Fruit fly (Drosophila melanogaster): Measurements from ENCODE around the gene CG17129.

The CG17129 gene

dm6 chr3L:707992-708489 is 27.9 kb upstream of the CG17129 start, which contains the start of gene CG13895:
Gene CG13895, minus strand, starts transcription at chr3L:708205.
- TF ChIP-seq CG9948 (tag; optimal IDR thresholded peaks at IDR 0.05) (no peak), D1 (tag; optimal IDR thresholded peaks at IDR 0.05) (no peak), CG4496 (GFP tag; IDR thresholded peaks at IDR 0.05) (0 out of 3 replicates have a peak, but pooled peaks have one; percentile 42), CG34367 (tag; optimal IDR thresholded peaks at IDR 0.05) (no peak), gl (tag; optimal IDR thresholded peaks at IDR 0.05) (no peak), rn (GFP tag; IDR thresholded peaks at IDR 0.05) (no peak), Pif1B (GFP tag; optimal IDR thresholded peaks at IDR 0.05) (no peak), EcR (GFP tag; optimal IDR thresholded peaks at IDR 0.05) (peak; percentile 20), CG12605 (GFP tag; IDR thresholded peaks at IDR 0.05) (no peak), CG15710 (tag; optimal IDR thresholded peaks at IDR 0.05) (no peak), fd96Ca (GFP tag; IDR thresholded peaks at IDR 0.05) (no peak), CG14655 (GFP tag; optimal IDR thresholded peaks at IDR 0.05) (no peak), CG8301 (tag; optimal IDR thresholded peaks at IDR 0.05) (no peak), Snoo (tag; optimal IDR thresholded peaks at IDR 0.05) (no peak)

- TF ChIP-seq CG10348 (GFP tag; IDR thresholded peaks at IDR 0.05) (no peak), CG4496 (GFP tag; IDR thresholded peaks at IDR 0.05) (peak; percentile 70; the same call in 2 of the 3 replicates), CG12605 (GFP tag; IDR thresholded peaks at IDR 0.05) (peak; percentile 49), fd96Ca (GFP tag; IDR thresholded peaks at IDR 0.05) (peak; percentile 45; the same call in 1 of the 3 replicates), rn (GFP tag; IDR thresholded peaks at IDR 0.05) (0 out of 2 replicates have a peak, but pooled peaks have one; percentile 39), CG13204 (GFP tag; optimal IDR thresholded peaks at IDR 0.05) (no peak), gl (tag; optimal IDR thresholded peaks at IDR 0.05) (no peak), CG8159 (tag; optimal IDR thresholded peaks at IDR 0.05) (peak; percentile 72), CG32121 (GFP tag; IDR thresholded peaks at IDR 0.05) (peak; percentile 47; the same call in 1 of the 2 replicates), Pif1B (GFP tag; optimal IDR thresholded peaks at IDR 0.05) (no peak), CG14655 (GFP tag; optimal IDR thresholded peaks at IDR 0.05) (peak; percentile 53), Pif1A (GFP tag; optimal IDR thresholded peaks at IDR 0.05) (peak; percentile 42), D1 (tag; optimal IDR thresholded peaks at IDR 0.05) (no peak), CG8301 (tag; optimal IDR thresholded peaks at IDR 0.05) (peak; percentile 40), CG9948 (tag; optimal IDR thresholded peaks at IDR 0.05) (peak; percentile 47), Snoo (tag; optimal IDR thresholded peaks at IDR 0.05) (peak; percentile 30), CG15710 (tag; optimal IDR thresholded peaks at IDR 0.05) (peak; percentile 63), CG17806 (tag; optimal IDR thresholded peaks at IDR 0.05) (peak; percentile 64), Ets98B (GFP tag; IDR thresholded peaks at IDR 0.05) (peak; percentile 49), EcR (GFP tag; optimal IDR thresholded peaks at IDR 0.05) (no peak), CG34367 (tag; optimal IDR thresholded peaks at IDR 0.05) (peak; percentile 50)
Observed at dm6 chr3L:704661-705543, 24.8 kb upstream of the CG17129 start.

dm6 chr3L:703160-703793 is 23.2 kb upstream of the CG17129 start:
- TF ChIP-seq Pif1B (GFP tag; optimal IDR thresholded peaks at IDR 0.05) (no peak), EcR (GFP tag; optimal IDR thresholded peaks at IDR 0.05) (peak; percentile 12)

- TF ChIP-seq CG15710 (tag; optimal IDR thresholded peaks at IDR 0.05) (no peak), CG4496 (GFP tag; IDR thresholded peaks at IDR 0.05) (0 out of 3 replicates have a peak, but pooled peaks have one; percentile 9), rn (GFP tag; IDR thresholded peaks at IDR 0.05) (no peak), EcR (GFP tag; optimal IDR thresholded peaks at IDR 0.05) (peak; percentile 73)
Observed at dm6 chr3L:701798-702635, 21.9 kb upstream of the CG17129 start.

- TF ChIP-seq CG4496 (GFP tag; IDR thresholded peaks at IDR 0.05) = peak; percentile 57; the same call in 2 of the 3 replicates
- TF ChIP-seq CG9948 (tag; optimal IDR thresholded peaks at IDR 0.05) = peak; percentile 26
- no peak for TF ChIP-seq Snoo (tag; optimal IDR thresholded peaks at IDR 0.05)
- TF ChIP-seq CG12605 (GFP tag; IDR thresholded peaks at IDR 0.05) = peak; percentile 58
- peak; percentile 59 for TF ChIP-seq Ets98B (GFP tag; IDR thresholded peaks at IDR 0.05)
- no peak for TF ChIP-seq CG13204 (GFP tag; optimal IDR thresholded peaks at IDR 0.05)
- TF ChIP-seq CG32121 (GFP tag; IDR thresholded peaks at IDR 0.05) = peak; percentile 25; the same call in 1 of the 2 replicates
- no peak for TF ChIP-seq D1 (tag; optimal IDR thresholded peaks at IDR 0.05)
- peak; percentile 62 for TF ChIP-seq Pif1A (GFP tag; optimal IDR thresholded peaks at IDR 0.05)
- TF ChIP-seq CG8159 (tag; optimal IDR thresholded peaks at IDR 0.05) = peak; percentile 91
- no peak for TF ChIP-seq CG10348 (GFP tag; IDR thresholded peaks at IDR 0.05)
- no peak for TF ChIP-seq EcR (GFP tag; optimal IDR thresholded peaks at IDR 0.05)
- peak; percentile 6 for TF ChIP-seq CG34367 (tag; optimal IDR thresholded peaks at IDR 0.05)
- peak; percentile 46 for TF ChIP-seq CG14655 (GFP tag; optimal IDR thresholded peaks at IDR 0.05)
- no peak for TF ChIP-seq rn (GFP tag; IDR thresholded peaks at IDR 0.05)
- no peak for TF ChIP-seq gl (tag; optimal IDR thresholded peaks at IDR 0.05)
- peak; percentile 45 for TF ChIP-seq CG8301 (tag; optimal IDR thresholded peaks at IDR 0.05)
- peak; percentile 23 for TF ChIP-seq Pif1B (GFP tag; optimal IDR thresholded peaks at IDR 0.05)
- peak; percentile 38 for TF ChIP-seq CG17806 (tag; optimal IDR thresholded peaks at IDR 0.05)
- no peak for TF ChIP-seq CG15710 (tag; optimal IDR thresholded peaks at IDR 0.05)
- 0 out of 3 replicates have a peak, but pooled peaks have one; percentile 12 for TF ChIP-seq fd96Ca (GFP tag; IDR thresholded peaks at IDR 0.05)
Observed at dm6 chr3L:700160-700917, 20.2 kb upstream of the CG17129 start.
